Fruit fly (Drosophila melanogaster): Measurements from ENCODE around the gene CG32109.

The CG32109 gene

dm6 chr3L:12754769-12755189 lies 9.6 kb downstream of the CG32109 start, which contains the start of the genes CG10973 and Vps13D (continued):
- TF ChIP-seq HLH4C (GFP tag; IDR thresholded peaks at IDR 0.05; ENCODE audit: partially characterized antibody) (peak; percentile 83), CG16863 (GFP tag; optimal IDR thresholded peaks at IDR 0.05) (peak; percentile 27), CG4820 (GFP tag; optimal IDR thresholded peaks at IDR 0.05) (peak; percentile 18), CG4328 (GFP tag; optimal IDR thresholded peaks at IDR 0.05) (no peak), phol (tag; optimal IDR thresholded peaks at IDR 0.05) (no peak), hkb (optimal IDR thresholded peaks at IDR 0.05) (no peak), hkb (GFP tag; IDR thresholded peaks at IDR 0.05) (peak; percentile 55; the same call in 1 of the 2 replicates), bcd (GFP tag; optimal IDR thresholded peaks at IDR 0.05) (no peak), CG8281 (tag; optimal IDR thresholded peaks at IDR 0.05) (no peak), ash1 (GFP tag; optimal IDR thresholded peaks at IDR 0.05) (no peak), fd64A (GFP tag; optimal IDR thresholded peaks at IDR 0.05) (peak; percentile 90), br (optimal IDR thresholded peaks at IDR 0.05) (no peak), CG31441 (GFP tag; IDR thresholded peaks at IDR 0.05) (no peak), CG3838 (GFP tag; optimal IDR thresholded peaks at IDR 0.05) (peak; percentile 33), Myb (GFP tag; optimal IDR thresholded peaks at IDR 0.05) (peak; percentile 16), Lhr (GFP tag; optimal IDR thresholded peaks at IDR 0.05) (peak; percentile 59), zen2 (GFP tag; IDR thresholded peaks at IDR 0.05; ENCODE audit: partially characterized antibody) (peak; percentile 71; the same call in 2 of the 3 replicates), tup (GFP tag; optimal IDR thresholded peaks at IDR 0.05) (no peak), sens (GFP tag) (no peak), ttk (GFP tag; IDR thresholded peaks at IDR 0.05) (no peak), grau (tag; optimal IDR thresholded peaks at IDR 0.05) (no peak), bab2 (GFP tag; optimal IDR thresholded peaks at IDR 0.05) (peak; percentile 41), CG2116 (GFP tag; optimal IDR thresholded peaks at IDR 0.05) (peak; percentile 86), stwl (tag; optimal IDR thresholded peaks at IDR 0.05) (peak; percentile 61), Atf6 (GFP tag; IDR thresholded peaks at IDR 0.05) (peak; percentile 70), sna (GFP tag; IDR thresholded peaks at IDR 0.05; ENCODE audit: partially characterized antibody) (peak; percentile 90), dpn (GFP tag; optimal IDR thresholded peaks at IDR 0.05) (peak in 1 of 2 experiments; percentile 26), CG5180 (GFP tag; optimal IDR thresholded peaks at IDR 0.05) (no peak), unc-4 (GFP tag; IDR thresholded peaks at IDR 0.05; ENCODE audit: partially characterized antibody) (peak; percentile 92), fu2 (GFP tag; optimal IDR thresholded peaks at IDR 0.05) (no peak), CG15011 (GFP tag; optimal IDR thresholded peaks at IDR 0.05) (peak; percentile 25), CG17612 (GFP tag; IDR thresholded peaks at IDR 0.05) (no peak), eve (GFP tag; optimal IDR thresholded peaks at IDR 0.05) (peak in 1 of 2 experiments; percentile 66), MBD-R2 (GFP tag; IDR thresholded peaks at IDR 0.05) (peak; percentile 73), CG6689 (GFP tag; IDR thresholded peaks at IDR 0.05) (no peak), trem (tag; optimal IDR thresholded peaks at IDR 0.05) (peak; percentile 90), CG31365 (tag; optimal IDR thresholded peaks at IDR 0.05) (peak; percentile 62), corto (GFP tag; optimal IDR thresholded peaks at IDR 0.05) (no peak), CG6272 (GFP tag; IDR thresholded peaks at IDR 0.05) (no peak), CG3995 (GFP tag; optimal IDR thresholded peaks at IDR 0.05) (peak; percentile 71), CG13296 (GFP tag; optimal IDR thresholded peaks at IDR 0.05) (no peak), CG7271 (tag; optimal IDR thresholded peaks at IDR 0.05) (peak; percentile 40), Dref (GFP tag; IDR thresholded peaks at IDR 0.05) (peak; percentile 67; the same call in 1 of the 2 replicates), mam (GFP tag; optimal IDR thresholded peaks at IDR 0.05) (peak; percentile 47), CG15696 (tag; optimal IDR thresholded peaks at IDR 0.05) (no peak), bbx (GFP tag; IDR thresholded peaks at IDR 0.05; ENCODE audit: partially characterized antibody) (peak; percentile 86), CG11696 (GFP tag; IDR thresholded peaks at IDR 0.05) (peak; percentile 51; the same call in 1 of the 2 replicates), kni (GFP tag; optimal IDR thresholded peaks at IDR 0.05) (no peak), peb (GFP tag; IDR thresholded peaks at IDR 0.05) (no peak; the same call in 1 of the 2 replicates), Stat92E (GFP tag; optimal IDR thresholded peaks at IDR 0.05) (peak in 1 of 3 experiments; percentile 71), CG7556 (GFP tag; optimal IDR thresholded peaks at IDR 0.05) (no peak)
